Fruit fly (Drosophila melanogaster) whole organism, embryonic: ENCODE measurements around the gene Df31.

Source experiments
- BEAF-32 ChIP-seq: fragments of 200-800 bp; sonication (Bioruptor generic); optimal IDR thresholded peaks from 3 replicates; lab custom pipeline; 2017; ENCODE audit warnings: missing biosample characterization, missing genetic modification characterization, mild to moderate bottlenecking, moderate library complexity, missing genetic modification reagents
- CG12659 ChIP-seq: fragments of 200-800 bp; sonication (Bioruptor generic); optimal IDR thresholded peaks from 3 replicates; lab custom pipeline; 2017; ENCODE audit warnings: mild to moderate bottlenecking, missing biosample characterization, missing genetic modification reagents, missing genetic modification characterization
- CG12942 ChIP-seq: fragments of 200-800 bp; sonication (Bioruptor generic); optimal IDR thresholded peaks from 3 replicates; lab custom pipeline; 2016; ENCODE audit warnings: missing biosample characterization, missing genetic modification characterization
- CG13287 ChIP-seq: fragments of 200-800 bp; sonication (Bioruptor generic); IDR thresholded peaks from 2 replicates; pipeline ENCODE4 v1.3.6; 2022; ENCODE audit warnings: missing biosample characterization, missing genetic modification characterization; ENCODE audit not compliant: partially characterized antibody
- CG13424 ChIP-seq: fragments of 200-800 bp; sonication (Bioruptor generic); optimal IDR thresholded peaks from 2 replicates; lab custom pipeline; 2019; ENCODE audit warnings: missing biosample characterization, mild to moderate bottlenecking, missing genetic modification characterization, moderate library complexity
- CG15073 ChIP-seq: fragments of 200-800 bp; sonication (Bioruptor generic); optimal IDR thresholded peaks from 2 replicates; lab custom pipeline; 2016; ENCODE audit warnings: missing biosample characterization, missing genetic modification characterization
- CG15601 ChIP-seq: fragments of 200-800 bp; sonication (Bioruptor generic); optimal IDR thresholded peaks from 3 replicates; lab custom pipeline; 2019; ENCODE audit warnings: missing biosample characterization, mild to moderate bottlenecking, missing genetic modification characterization, moderate library complexity
- CG15696 ChIP-seq: fragments of 200-800 bp; sonication (Bioruptor generic); optimal IDR thresholded peaks from 2 replicates; lab custom pipeline; 2019; ENCODE audit warnings: missing biosample characterization, mild to moderate bottlenecking, missing genetic modification characterization, moderate library complexity
- CG16779 ChIP-seq: fragments of 200-800 bp; sonication (Bioruptor generic); IDR thresholded peaks from 2 replicates; pipeline ENCODE4 v1.3.6; 2022; ENCODE audit warnings: missing biosample characterization, missing genetic modification characterization
- CG16813 ChIP-seq: fragments of 200-800 bp; sonication (Bioruptor generic); IDR thresholded peaks from 3 replicates; pipeline ENCODE4 v1.3.6; 2022; ENCODE audit warnings: missing biosample characterization, missing genetic modification characterization; ENCODE audit not compliant: partially characterized antibody
- CG2120 ChIP-seq: fragments of 200-800 bp; sonication (Bioruptor generic); optimal IDR thresholded peaks from 3 replicates; lab custom pipeline; 2016; ENCODE audit warnings: missing biosample characterization, missing genetic modification characterization
- CG2712 ChIP-seq: fragments of 200-800 bp; optimal IDR thresholded peaks from 3 replicates; lab custom pipeline; 2019; ENCODE audit warnings: missing biosample characterization, mild to moderate bottlenecking, missing genetic modification characterization, moderate library complexity
- CG30403 ChIP-seq: fragments of 200-800 bp; sonication (Bioruptor generic); optimal IDR thresholded peaks from 3 replicates; lab custom pipeline; 2016; ENCODE audit warnings: missing biosample characterization, missing genetic modification characterization
- CG31441 ChIP-seq: fragments of 200-800 bp; sonication (Bioruptor generic); IDR thresholded peaks from 2 replicates; pipeline ENCODE4 v1.3.6; 2022; ENCODE audit warnings: missing biosample characterization, missing genetic modification characterization
- CG33213 ChIP-seq: fragments of 200-800 bp; sonication (Bioruptor generic); optimal IDR thresholded peaks from 3 replicates; lab custom pipeline; 2016; ENCODE audit warnings: missing biosample characterization, missing genetic modification characterization
- CG34224 ChIP-seq: fragments of 200-800 bp; sonication (Bioruptor generic); IDR thresholded peaks from 3 replicates; pipeline ENCODE4 v1.3.6; 2022; ENCODE audit warnings: missing biosample characterization, missing genetic modification characterization; ENCODE audit not compliant: partially characterized antibody
- CG4707 ChIP-seq: fragments of 200-800 bp; sonication (Bioruptor generic); optimal IDR thresholded peaks from 2 replicates; lab custom pipeline; 2018; ENCODE audit warnings: missing biosample characterization, mild to moderate bottlenecking, missing genetic modification characterization, moderate library complexity
- CG8290 ChIP-seq, 3 experiments: fragments of 200-800 bp; sonication (Bioruptor generic); optimal IDR thresholded peaks; 2 replicates each; lab custom pipeline; 2016 to 2019; ENCODE audit warnings: missing biosample characterization in 3 of 3, missing genetic modification characterization in 3 of 3, mild to moderate bottlenecking in 2 of 3, moderate library complexity in 1 of 3
- Dip3 ChIP-seq: fragments of 200-800 bp; sonication (Bioruptor generic); optimal IDR thresholded peaks from 3 replicates; lab custom pipeline; 2016; ENCODE audit warnings: missing biosample characterization, missing genetic modification characterization
- Ets97D ChIP-seq: fragments of 200-800 bp; sonication (Bioruptor generic); optimal IDR thresholded peaks from 3 replicates; lab custom pipeline; 2016; ENCODE audit warnings: missing biosample characterization, missing genetic modification characterization
- HmgD ChIP-seq: fragments of 200-800 bp; sonication (Bioruptor generic); optimal IDR thresholded peaks from 3 replicates; lab custom pipeline; 2016; ENCODE audit warnings: missing biosample characterization, missing genetic modification characterization
- Meics ChIP-seq: fragments of 200-800 bp; sonication (Bioruptor generic); optimal IDR thresholded peaks from 2 replicates; lab custom pipeline; 2017; ENCODE audit warnings: missing biosample characterization, mild to moderate bottlenecking, missing genetic modification characterization
- Pdp1 ChIP-seq, 2 experiments: fragments of 200-800 bp; sonication (Bioruptor generic); optimal IDR thresholded peaks; 3 replicates each; lab custom pipeline; 2016; ENCODE audit warnings: missing biosample characterization in 2 of 2, missing genetic modification characterization in 2 of 2, mild to moderate bottlenecking in 1 of 2, moderate library complexity in 1 of 2
- Ptx1 ChIP-seq: fragments of 200-800 bp; sonication (Bioruptor generic); IDR thresholded peaks from 2 replicates; pipeline ENCODE4 v1.3.6; 2022; ENCODE audit warnings: missing biosample characterization, missing genetic modification characterization
- Rx ChIP-seq: fragments of 200-800 bp; sonication (Bioruptor generic); IDR thresholded peaks from 2 replicates; pipeline ENCODE4 v1.3.6; 2022; ENCODE audit warnings: missing biosample characterization, missing genetic modification characterization
- Sin3A ChIP-seq: fragments of >200 bp; optimal IDR thresholded peaks from 2 replicates; lab custom pipeline; 2018
- bab2 ChIP-seq: fragments of 200-800 bp; sonication (Bioruptor generic); optimal IDR thresholded peaks from 2 replicates; lab custom pipeline; 2016; ENCODE audit warnings: missing biosample characterization, missing genetic modification characterization
- bbx ChIP-seq: fragments of 200-800 bp; sonication (Bioruptor generic); IDR thresholded peaks from 2 replicates; pipeline ENCODE4 v1.3.6; 2022; ENCODE audit warnings: missing biosample characterization, missing genetic modification characterization; ENCODE audit not compliant: partially characterized antibody
- chinmo ChIP-seq: fragments of 200-800 bp; sonication (Bioruptor generic); IDR thresholded peaks from 4 replicates; pipeline ENCODE4 v1.3.6; 2022; ENCODE audit warnings: missing biosample characterization, missing genetic modification characterization; ENCODE audit not compliant: partially characterized antibody
- crc ChIP-seq: fragments of 200-800 bp; sonication (Bioruptor generic); optimal IDR thresholded peaks from 2 replicates; lab custom pipeline; 2016; ENCODE audit warnings: missing biosample characterization, missing genetic modification characterization
- croc ChIP-seq: fragments of 200-800 bp; sonication (Bioruptor generic); conservative IDR thresholded peaks from 3 replicates; pipeline ENCODE4 v1.3.6; 2022; ENCODE audit warnings: missing biosample characterization, missing genetic modification characterization
- disco-r ChIP-seq: fragments of 200-800 bp; sonication (Bioruptor generic); optimal IDR thresholded peaks from 2 replicates; lab custom pipeline; 2016; ENCODE audit warnings: missing biosample characterization, missing genetic modification characterization
- dm ChIP-seq: fragments of 200-800 bp; sonication (Bioruptor generic); optimal IDR thresholded peaks from 3 replicates; lab custom pipeline; 2016; ENCODE audit warnings: missing biosample characterization, missing genetic modification characterization
- esg ChIP-seq: fragments of 200-800 bp; sonication (Bioruptor generic); conservative IDR thresholded peaks from 2 replicates; pipeline ENCODE4 v1.3.6; 2022; ENCODE audit warnings: missing biosample characterization, missing genetic modification characterization
- fd96Cb ChIP-seq: fragments of 200-800 bp; sonication (Bioruptor generic); optimal IDR thresholded peaks from 2 replicates; lab custom pipeline; 2018; ENCODE audit warnings: missing biosample characterization, mild to moderate bottlenecking, missing genetic modification characterization, moderate library complexity
- fu2 ChIP-seq: fragments of 200-800 bp; sonication (Bioruptor generic); optimal IDR thresholded peaks from 2 replicates; lab custom pipeline; 2016; ENCODE audit warnings: missing biosample characterization, missing genetic modification characterization
- gfzf ChIP-seq: fragments of 200-800 bp; sonication (Bioruptor generic); optimal IDR thresholded peaks from 2 replicates; lab custom pipeline; 2016; ENCODE audit warnings: missing biosample characterization, mild to moderate bottlenecking, missing genetic modification characterization, moderate library complexity
- gro ChIP-seq: fragments of 200-800 bp; sonication (Bioruptor generic); optimal IDR thresholded peaks from 2 replicates; lab custom pipeline; 2016; ENCODE audit warnings: missing biosample characterization, missing genetic modification characterization
- hb ChIP-seq: fragments of 200-800 bp; sonication (Bioruptor generic); IDR thresholded peaks from 3 replicates; pipeline ENCODE4 v1.3.6; 2022; ENCODE audit warnings: missing biosample characterization, missing genetic modification characterization; ENCODE audit not compliant: partially characterized antibody
- ind ChIP-seq: fragments of 200-800 bp; sonication (Bioruptor generic); optimal IDR thresholded peaks from 3 replicates; lab custom pipeline; 2016; ENCODE audit warnings: missing biosample characterization, missing genetic modification characterization
- inv ChIP-seq: fragments of 200-800 bp; sonication (Bioruptor generic); IDR thresholded peaks from 2 replicates; pipeline ENCODE4 v1.3.6; 2022; ENCODE audit warnings: missing biosample characterization, missing genetic modification characterization; ENCODE audit not compliant: partially characterized antibody
- knrl ChIP-seq: fragments of 200-800 bp; sonication (Bioruptor generic); IDR thresholded peaks from 3 replicates; pipeline ENCODE4 v1.3.6; 2022; ENCODE audit warnings: missing biosample characterization, missing genetic modification characterization; ENCODE audit not compliant: partially characterized antibody
- lola ChIP-seq, 3 experiments: fragments of >200 bp in 2 of 3; fragments of 200-800 bp in 1 of 3; sonication (Bioruptor generic) in 1 of 3; optimal IDR thresholded peaks; 2 replicates each; lab custom pipeline; 2017 to 2019; ENCODE audit warnings: missing biosample characterization in 3 of 3, missing genetic modification characterization in 3 of 3, mild to moderate bottlenecking in 1 of 3, moderate library complexity in 1 of 3
- mam ChIP-seq: fragments of 200-800 bp; sonication (Bioruptor generic); optimal IDR thresholded peaks from 3 replicates; lab custom pipeline; 2016; ENCODE audit warnings: missing biosample characterization, missing genetic modification characterization
- nerfin-2 ChIP-seq: fragments of 200-800 bp; sonication (Bioruptor generic); IDR thresholded peaks from 2 replicates; pipeline ENCODE4 v1.3.6; 2022; ENCODE audit warnings: missing biosample characterization, missing genetic modification characterization; ENCODE audit not compliant: partially characterized antibody
- onecut ChIP-seq: fragments of 200-800 bp; sonication (Bioruptor generic); IDR thresholded peaks from 2 replicates; pipeline ENCODE4 v1.3.6; 2022; ENCODE audit warnings: missing biosample characterization, missing genetic modification characterization
- sd ChIP-seq: fragments of 200-800 bp; sonication (Bioruptor generic); optimal IDR thresholded peaks from 3 replicates; lab custom pipeline; 2018; ENCODE audit warnings: missing biosample characterization, mild to moderate bottlenecking, missing genetic modification characterization, moderate library complexity
- vfl ChIP-seq: fragments of 200-800 bp; sonication (Bioruptor generic); optimal IDR thresholded peaks from 2 replicates; lab custom pipeline; 2016; ENCODE audit warnings: missing biosample characterization, missing genetic modification characterization
- zfh2 ChIP-seq: fragments of 200-800 bp; sonication (Bioruptor generic); optimal IDR thresholded peaks from 2 replicates; lab custom pipeline; 2016; ENCODE audit warnings: missing biosample characterization, missing genetic modification characterization

The Df31 gene

dm6 chr2L:21658529-21659009 is 28.8 kb upstream of the Df31 start, which contains the start of gene Cul2 (continued):
- no peak for TF ChIP-seq croc (GFP tag; lab: Robert Waterston, UW)
- TF ChIP-seq Ptx1 (GFP tag; lab: Robert Waterston, UW) = no peak; the same call in 1 of the 2 replicates
- 0 out of 2 replicates have a peak, but pooled peaks have one; percentile 13 for TF ChIP-seq onecut (GFP tag; lab: Robert Waterston, UW)
- TF ChIP-seq bbx = peak; percentile 72
- TF ChIP-seq knrl (GFP tag; lab: Robert Waterston, UW) = peak; percentile 88; the same call in 2 of the 3 replicates
- peak; percentile 42 for TF ChIP-seq HmgD (GFP tag; lab: Kevin White, UChicago)
- TF ChIP-seq ind = peak; percentile 58
- no peak for TF ChIP-seq fd96Cb (tag; lab: Kevin White, UChicago)
- TF ChIP-seq CG12659 (GFP tag; lab: Kevin White, UChicago) = peak; percentile 72
- peak; percentile 88 for TF ChIP-seq BEAF-32 (GFP tag; lab: Kevin White, UChicago)
- no peak for TF ChIP-seq fu2 (GFP tag; lab: Kevin White, UChicago)
- peak; percentile 76 for TF ChIP-seq CG34224 (GFP tag; lab: Robert Waterston, UW)
- no peak for TF ChIP-seq CG4707 (GFP tag; lab: Kevin White, UChicago)
- peak; percentile 8 for TF ChIP-seq CG15696 (tag; lab: Kevin White, UChicago)
- peak in 1 of 2 experiments; percentile 28 for TF ChIP-seq Pdp1 (GFP tag; optimal IDR thresholded peaks at IDR 0.05; lab: Kevin White, UChicago)
- peak; percentile 24 for TF ChIP-seq Sin3A (lab: Kevin White, UChicago)
- no peak for TF ChIP-seq CG31441 (GFP tag; lab: Robert Waterston, UW)
- peak; percentile 65 for TF ChIP-seq nerfin-2
- TF ChIP-seq CG2712 (tag; lab: Kevin White, UChicago) = peak; percentile 50
- no peak for TF ChIP-seq sd (tag; lab: Kevin White, UChicago)
- peak; percentile 77 for TF ChIP-seq CG33213 (GFP tag; lab: Kevin White, UChicago)
- TF ChIP-seq CG13424 (tag; lab: Kevin White, UChicago) = peak; percentile 50
- TF ChIP-seq mam (GFP tag; lab: Kevin White, UChicago) = peak; percentile 45
- TF ChIP-seq CG30403 (GFP tag; lab: Kevin White, UChicago) = peak; percentile 59
- peak; percentile 31 for TF ChIP-seq gfzf
- peak; percentile 73; the same call in 1 of the 4 replicates for TF ChIP-seq chinmo (GFP tag; lab: Robert Waterston, UW)
- TF ChIP-seq CG15073 (GFP tag; lab: Kevin White, UChicago) = no peak
- peak; percentile 35 for TF ChIP-seq Ets97D (GFP tag; lab: Kevin White, UChicago)
- no peak for TF ChIP-seq crc (GFP tag; lab: Kevin White, UChicago)
- no peak for TF ChIP-seq esg (GFP tag; lab: Robert Waterston, UW)
- peak; percentile 22 for TF ChIP-seq disco-r
- peak; percentile 51 for TF ChIP-seq zfh2 (GFP tag; lab: Kevin White, UChicago)
- peak in 2 of 3 experiments; percentile 2 to 57 for TF ChIP-seq lola (GFP tag; optimal IDR thresholded peaks at IDR 0.05; lab: Kevin White, UChicago)
- TF ChIP-seq Rx (GFP tag; lab: Robert Waterston, UW) = no peak
- 0 out of 3 replicates have a peak, but pooled peaks have one; percentile 64 for TF ChIP-seq hb (GFP tag; lab: Robert Waterston, UW)
- TF ChIP-seq CG12942 (GFP tag; lab: Kevin White, UChicago) = no peak
- peak; percentile 60 for TF ChIP-seq CG2120 (GFP tag; lab: Kevin White, UChicago)
- peak; percentile 83 for TF ChIP-seq CG13287 (GFP tag; lab: Robert Waterston, UW)
- no peak for TF ChIP-seq CG15601 (tag; lab: Kevin White, UChicago)
- peak; percentile 9 for TF ChIP-seq gro
- peak; percentile 54 for TF ChIP-seq CG8290 (GFP tag; optimal IDR thresholded peaks at IDR 0.05; lab: Kevin White, UChicago)
- peak in 1 of 2 experiments; percentile 55 for TF ChIP-seq CG8290 (tag; optimal IDR thresholded peaks at IDR 0.05; lab: Kevin White, UChicago)
- TF ChIP-seq inv (GFP tag; lab: Robert Waterston, UW) = peak; percentile 75
- peak; percentile 84 for TF ChIP-seq CG16813 (GFP tag; lab: Robert Waterston, UW)
- peak; percentile 20 for TF ChIP-seq Meics (GFP tag; lab: Kevin White, UChicago)
- TF ChIP-seq vfl (GFP tag; lab: Kevin White, UChicago) = peak; percentile 37
- no peak for TF ChIP-seq CG16779
- TF ChIP-seq dm (GFP tag; lab: Kevin White, UChicago) = peak; percentile 25
- TF ChIP-seq Dip3 (GFP tag; lab: Kevin White, UChicago) = peak; percentile 14
- peak; percentile 38 for TF ChIP-seq bab2 (GFP tag; lab: Kevin White, UChicago)
